Worm (Caenorhabditis elegans) whole organism, young adult: Measurements from ENCODE around the gene tut-1.
A peak's percentile ranks its signal among the peaks of the same experiment; 100 is the strongest.

ENCODE experiments used
- B0336.3 ChIP-seq: fragments of 200-800 bp; sonication (Bioruptor generic); IDR thresholded peaks from 2 replicates; pipeline ENCODE4 v1.3.6; 2022; ENCODE audit warnings: missing genetic modification characterization, missing compliant biosample characterization
- F10E7.11 ChIP-seq: sonication (generic microtip); optimal IDR thresholded peaks from 2 replicates; lab custom pipeline; 2017; ENCODE audit warnings: mild to moderate bottlenecking, missing genetic modification characterization, moderate library complexity, missing compliant biosample characterization
- F23B12.7 ChIP-seq: sonication (generic microtip); optimal IDR thresholded peaks from 2 replicates; lab custom pipeline; 2017; ENCODE audit warnings: missing genetic modification characterization, mild to moderate bottlenecking, missing compliant biosample characterization, antibody characterized with exemption, moderate library complexity; ENCODE audit not compliant: insufficient read depth
- F39B2.1 ChIP-seq: fragments of 200-800 bp; sonication (Bioruptor generic); IDR thresholded peaks from 2 replicates; pipeline ENCODE4 v1.3.6; 2022; ENCODE audit warnings: missing genetic modification reagents, missing genetic modification characterization, missing compliant biosample characterization
- F55B11.4 ChIP-seq: sonication (generic microtip); optimal IDR thresholded peaks from 2 replicates; lab custom pipeline; 2016; ENCODE audit warnings: missing compliant biosample characterization, missing genetic modification characterization, borderline replicate concordance; ENCODE audit not compliant: insufficient read depth
- F57C9.4 ChIP-seq: sonication (generic microtip); optimal IDR thresholded peaks from 2 replicates; lab custom pipeline; 2017; ENCODE audit warnings: mild to moderate bottlenecking, missing genetic modification characterization, missing compliant biosample characterization
- Y79H2A.3 ChIP-seq: fragments of 200-800 bp; sonication (Bioruptor generic); conservative IDR thresholded peaks from 2 replicates; pipeline ENCODE4 v1.3.6; 2022; ENCODE audit warnings: missing genetic modification reagents, missing genetic modification characterization, missing compliant biosample characterization
- aptf-2 ChIP-seq: fragments of 200-800 bp; sonication (Bioruptor generic); conservative IDR thresholded peaks from 2 replicates; pipeline ENCODE4 v1.3.6; 2022; ENCODE audit warnings: missing genetic modification reagents, missing genetic modification characterization, missing compliant biosample characterization
- aptf-3 ChIP-seq: fragments of 200-800 bp; sonication (Bioruptor generic); IDR thresholded peaks from 2 replicates; pipeline ENCODE4 v1.3.6; 2022; ENCODE audit warnings: missing genetic modification characterization, missing compliant biosample characterization
- bed-2 ChIP-seq: fragments of 200-800 bp; sonication (Bioruptor generic); IDR thresholded peaks from 2 replicates; pipeline ENCODE4 v1.3.6; 2022; ENCODE audit warnings: missing genetic modification reagents, missing genetic modification characterization, missing compliant biosample characterization
- cebp-2 ChIP-seq: fragments of 200-800 bp; sonication (Bioruptor generic); IDR thresholded peaks from 2 replicates; pipeline ENCODE4 v1.3.6; 2022; ENCODE audit warnings: missing genetic modification characterization, missing compliant biosample characterization
- efl-1 ChIP-seq: fragments of 150-350 bp; optimal IDR thresholded peaks from 2 replicates; lab custom pipeline; 2014; ENCODE audit warnings: missing biosample characterization, missing genetic modification reagents, missing genetic modification characterization
- egrh-3 ChIP-seq: fragments of 200-800 bp; sonication (Bioruptor generic); IDR thresholded peaks from 2 replicates; pipeline ENCODE4 v1.3.6; 2022; ENCODE audit warnings: missing genetic modification reagents, missing genetic modification characterization, missing compliant biosample characterization
- ets-4 ChIP-seq: fragments of 200-800 bp; sonication (Bioruptor generic); optimal IDR thresholded peaks from 2 replicates; lab custom pipeline; 2018; ENCODE audit warnings: mild to moderate bottlenecking, missing genetic modification characterization, missing compliant biosample characterization
- gei-17 ChIP-seq: fragments of 200-800 bp; sonication (Bioruptor generic); optimal IDR thresholded peaks from 2 replicates; lab custom pipeline; 2018; ENCODE audit warnings: mild to moderate bottlenecking, missing genetic modification characterization, missing compliant biosample characterization
- hmg-1.2 ChIP-seq: fragments of 200-800 bp; sonication (Bioruptor generic); IDR thresholded peaks from 2 replicates; pipeline ENCODE4 v1.3.6; 2022; ENCODE audit warnings: missing genetic modification reagents, missing genetic modification characterization, missing compliant biosample characterization
- hmg-20 ChIP-seq: fragments of 200-800 bp; sonication (Bioruptor generic); IDR thresholded peaks from 2 replicates; pipeline ENCODE4 v1.3.6; 2022; ENCODE audit warnings: missing genetic modification reagents, missing genetic modification characterization, missing compliant biosample characterization
- lsl-1 ChIP-seq: fragments of 200-800 bp; sonication (Bioruptor generic); optimal IDR thresholded peaks from 2 replicates; lab custom pipeline; 2018; ENCODE audit warnings: mild to moderate bottlenecking, missing genetic modification characterization, moderate library complexity, missing compliant biosample characterization
- lsy-27 ChIP-seq: sonication (generic microtip); optimal IDR thresholded peaks from 2 replicates; lab custom pipeline; 2017; ENCODE audit warnings: missing genetic modification characterization, mild to moderate bottlenecking, missing compliant biosample characterization, antibody characterized with exemption, missing genotype, borderline replicate concordance; ENCODE audit not compliant: insufficient read depth
- madf-6 ChIP-seq: fragments of 200-800 bp; sonication (Bioruptor generic); IDR thresholded peaks from 2 replicates; pipeline ENCODE4 v1.3.6; 2022; ENCODE audit warnings: missing genetic modification reagents, missing genetic modification characterization, missing compliant biosample characterization
- mcd-1 ChIP-seq: fragments of 200-800 bp; sonication (Bioruptor generic); IDR thresholded peaks from 2 replicates; pipeline ENCODE4 v1.3.6; 2022; ENCODE audit warnings: missing genetic modification reagents, missing genetic modification characterization, missing compliant biosample characterization
- mes-4 ChIP-seq: sonication (generic microtip); optimal IDR thresholded peaks from 2 replicates; lab custom pipeline; 2016; ENCODE audit warnings: missing genotype, missing genetic modification characterization, missing compliant biosample characterization
- mxl-1 ChIP-seq: sonication (generic microtip); optimal IDR thresholded peaks from 2 replicates; lab custom pipeline; 2016; ENCODE audit warnings: missing genetic modification characterization, missing compliant biosample characterization
- nfya-1 ChIP-seq: sonication (generic microtip); optimal IDR thresholded peaks from 2 replicates; lab custom pipeline; 2017; ENCODE audit warnings: antibody characterized with exemption, missing compliant biosample characterization, missing genetic modification characterization, borderline replicate concordance; ENCODE audit not compliant: insufficient read depth
- nfyb-1 ChIP-seq: fragments of 200-800 bp; sonication (Bioruptor generic); IDR thresholded peaks from 2 replicates; pipeline ENCODE4 v1.3.6; 2022; ENCODE audit warnings: missing genetic modification reagents, missing genetic modification characterization, missing compliant biosample characterization
- nhr-179 ChIP-seq: sonication (generic microtip); optimal IDR thresholded peaks from 2 replicates; lab custom pipeline; 2016; ENCODE audit warnings: mild to moderate bottlenecking, missing genetic modification characterization, missing compliant biosample characterization
- rcor-1 ChIP-seq: fragments of 200-800 bp; sonication (Bioruptor generic); IDR thresholded peaks from 2 replicates; pipeline ENCODE4 v1.3.6; 2022; ENCODE audit warnings: missing genetic modification reagents, missing genetic modification characterization, missing compliant biosample characterization
- rec-8 ChIP-seq, 2 experiments: sonication (generic microtip); optimal IDR thresholded peaks; 2 replicates each; lab custom pipeline; 2016; ENCODE audit warnings: mild to moderate bottlenecking in 2 of 2, missing genetic modification characterization in 2 of 2, missing genetic modification reagents in 2 of 2, missing genotype in 2 of 2, missing biosample characterization in 1 of 2, missing compliant biosample characterization in 1 of 2, moderate library complexity in 1 of 2
- snpc-1.3 ChIP-seq: sonication (generic microtip); optimal IDR thresholded peaks from 2 replicates; lab custom pipeline; 2017; ENCODE audit warnings: missing genetic modification characterization, mild to moderate bottlenecking, missing compliant biosample characterization, antibody characterized with exemption, moderate library complexity, missing genotype, missing genetic modification reagents; ENCODE audit not compliant: insufficient read depth
- snpc-3.4 ChIP-seq: sonication (generic microtip); optimal IDR thresholded peaks from 2 replicates; lab custom pipeline; 2017; ENCODE audit warnings: missing genetic modification characterization, mild to moderate bottlenecking, missing compliant biosample characterization, antibody characterized with exemption, moderate library complexity, missing genotype, missing genetic modification reagents
- tlf-1 ChIP-seq: fragments of 200-800 bp; sonication (Bioruptor generic); optimal IDR thresholded peaks from 2 replicates; lab custom pipeline; 2018; ENCODE audit warnings: mild to moderate bottlenecking, missing genetic modification characterization, missing compliant biosample characterization
- zfh-2 ChIP-seq: fragments of 200-800 bp; sonication (Bioruptor generic); conservative IDR thresholded peaks from 2 replicates; pipeline ENCODE4 v1.3.6; 2022; ENCODE audit warnings: missing genetic modification reagents, missing genetic modification characterization, missing compliant biosample characterization
- zim-3 ChIP-seq: sonication (generic microtip); optimal IDR thresholded peaks from 2 replicates; lab custom pipeline; 2017; ENCODE audit warnings: mild to moderate bottlenecking, missing genetic modification characterization, moderate library complexity, missing compliant biosample characterization
- ztf-26 ChIP-seq: sonication (generic microtip); optimal IDR thresholded peaks from 2 replicates; lab custom pipeline; 2017; ENCODE audit warnings: missing genetic modification characterization, missing compliant biosample characterization
- ztf-3 ChIP-seq: fragments of 200-800 bp; sonication (Bioruptor generic); optimal IDR thresholded peaks from 2 replicates; lab custom pipeline; 2018; ENCODE audit warnings: mild to moderate bottlenecking, missing genetic modification characterization, missing compliant biosample characterization

tut-1 gene

DNA sequence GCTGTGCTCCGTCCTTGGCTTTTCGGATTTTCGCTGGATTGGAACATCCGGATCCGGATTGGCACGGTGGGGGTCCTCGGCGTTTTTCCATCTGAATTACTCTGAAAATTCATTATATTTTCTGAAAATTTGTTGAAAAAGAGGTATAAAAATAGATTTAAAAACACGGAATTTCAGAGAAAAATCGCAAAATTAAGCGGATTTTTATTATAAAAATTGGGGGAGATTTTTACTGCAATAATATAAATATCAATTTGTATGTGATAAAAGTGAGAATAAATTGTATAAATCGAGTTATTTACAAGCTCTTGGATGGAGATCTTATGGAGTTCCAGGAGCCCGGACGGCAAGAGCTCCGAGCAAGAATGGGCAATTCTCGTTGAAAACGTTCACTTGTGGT is at the start of gene tut-1:
TSS of gene tut-1 (minus strand) at position 101 of the 400 bp plus-strand sequence.
- TF ChIP-seq aptf-2 = no peak
- TF ChIP-seq ets-4 (GFP tag; lab: Kevin White, UChicago) = no peak
- no peak for TF ChIP-seq F39B2.1 (GFP tag; lab: Robert Waterston, UW)
- TF ChIP-seq mcd-1 (GFP tag; lab: Robert Waterston, UW) = 0 out of 2 replicates have a peak, but pooled peaks have one; percentile 23
- TF ChIP-seq snpc-3.4 (tag; lab: Kevin White, UChicago) = no peak
- TF ChIP-seq madf-6 (GFP tag; lab: Robert Waterston, UW) = no peak
- no peak for TF ChIP-seq lsy-27
- TF ChIP-seq efl-1 (GFP tag; lab: Kevin White, UChicago) = no peak
- no peak for TF ChIP-seq F55B11.4

ce11 chrIV:171036-171435 is 49.5 kb upstream of the tut-1 start:
- TF ChIP-seq ztf-3 (GFP tag; lab: Kevin White, UChicago) (no peak), B0336.3 (no peak), zfh-2 (GFP tag; lab: Robert Waterston, UW) (0 out of 2 replicates have a peak, but pooled peaks have one; percentile 14), hmg-20 (GFP tag; lab: Robert Waterston, UW) (no peak), Y79H2A.3 (GFP tag; lab: Robert Waterston, UW) (no peak), rcor-1 (GFP tag; lab: Robert Waterston, UW) (no peak), F10E7.11 (no peak), efl-1 (GFP tag; lab: Kevin White, UChicago) (peak; percentile 39), zim-3 (tag; lab: Kevin White, UChicago) (no peak), nfyb-1 (GFP tag; lab: Robert Waterston, UW) (no peak), tlf-1 (GFP tag; lab: Kevin White, UChicago) (no peak), bed-2 (GFP tag; lab: Robert Waterston, UW) (no peak)

DNA sequence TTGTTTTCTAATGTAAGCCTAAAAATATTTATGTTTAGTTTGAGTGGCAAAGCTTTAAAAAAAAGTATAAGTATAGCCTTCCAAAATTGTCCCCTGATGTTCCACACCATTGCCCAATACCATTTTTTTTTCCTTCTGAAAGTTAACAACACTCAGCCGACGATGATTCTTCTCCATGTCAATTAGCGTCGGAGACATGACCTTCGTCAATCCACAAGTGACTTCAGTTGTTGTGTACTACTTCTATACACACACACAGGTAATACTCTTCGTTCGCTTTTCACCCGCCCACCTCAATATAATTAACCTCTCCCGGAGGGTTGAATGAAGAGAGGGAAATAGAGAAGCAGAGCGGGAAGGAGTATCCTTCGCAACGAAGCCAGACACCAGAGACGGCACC is 43.3 kb upstream of the tut-1 start, which contains the start of gene cutl-24:
TSS of gene cutl-24 (plus strand) at position 301 of the 400 bp plus-strand sequence.
- TF ChIP-seq cebp-2 = no peak
- TF ChIP-seq lsl-1 (GFP tag; lab: Kevin White, UChicago) = no peak
- TF ChIP-seq ztf-26 = no peak
- TF ChIP-seq rec-8 (tag; optimal IDR thresholded peaks at IDR 0.05; lab: Kevin White, UChicago) = no peak
- no peak for TF ChIP-seq gei-17 (GFP tag; lab: Kevin White, UChicago)
- no peak for TF ChIP-seq nhr-179 (tag; lab: Kevin White, UChicago)
- TF ChIP-seq hmg-1.2 (GFP tag; lab: Robert Waterston, UW) = no peak
- no peak for TF ChIP-seq egrh-3 (GFP tag; lab: Robert Waterston, UW)
- TF ChIP-seq rcor-1 (GFP tag; lab: Robert Waterston, UW) = no peak
- TF ChIP-seq mxl-1 (tag; lab: Kevin White, UChicago) = no peak
- no peak for TF ChIP-seq aptf-3
- no peak for TF ChIP-seq mes-4
- TF ChIP-seq tlf-1 (GFP tag; lab: Kevin White, UChicago) = no peak

DNA sequence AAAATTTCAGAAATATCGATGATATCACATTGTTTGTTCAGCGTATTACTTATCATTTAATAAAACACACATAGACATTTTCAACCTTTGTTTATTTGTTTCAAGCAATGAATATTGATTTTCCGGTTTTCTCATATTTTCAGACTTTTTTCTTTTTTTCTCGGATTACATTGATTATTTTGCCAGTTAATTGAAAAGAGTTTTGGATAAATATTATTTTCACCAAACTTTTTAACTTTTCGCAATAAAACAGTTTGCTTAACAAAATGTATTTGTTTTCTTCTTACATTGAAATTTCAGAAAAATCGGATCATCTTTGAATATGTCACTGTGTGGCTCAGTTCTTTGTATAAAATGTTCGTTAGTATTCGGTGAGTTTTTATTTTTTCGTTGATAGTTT is 41.0 kb upstream of the tut-1 start, which contains the start of gene Y38C1AA.6:
TSS of gene Y38C1AA.6 (plus strand) at position 301 of the 400 bp plus-strand sequence.
- TF ChIP-seq cebp-2 (no peak), F23B12.7 (tag; lab: Kevin White, UChicago) (no peak), F57C9.4 (tag; lab: Kevin White, UChicago) (no peak), aptf-2 (no peak), nfya-1 (tag; lab: Kevin White, UChicago) (no peak), snpc-1.3 (tag; lab: Kevin White, UChicago) (no peak)
